Worm (Caenorhabditis elegans): ENCODE measurements around the gene str-116.

Gene str-116

ce11 chrV:11272848-11273247 lies 6.1 kb downstream of the str-116 start, which contains the start of gene clec-223:
Gene clec-223 (plus strand): TSS chrV:11273148.
- TF ChIP-seq F10E7.11 (tag; optimal IDR thresholded peaks at IDR 0.05): no peak
- no peak for TF ChIP-seq ets-4 (GFP tag; optimal IDR thresholded peaks at IDR 0.05)
- TF ChIP-seq attf-6 (GFP tag; IDR thresholded peaks at IDR 0.05): no peak
- TF ChIP-seq cebp-1 (GFP tag; IDR thresholded peaks at IDR 0.05): no peak
- TF ChIP-seq cebp-1 (tag; optimal IDR thresholded peaks at IDR 0.05): no peak
- no peak for TF ChIP-seq ceh-100 (GFP tag; IDR thresholded peaks at IDR 0.05)
- TF ChIP-seq Y95B8A.8 (GFP tag; IDR thresholded peaks at IDR 0.05): no peak
- TF ChIP-seq B0035.1 (tag; optimal IDR thresholded peaks at IDR 0.05): no peak
- no peak for TF ChIP-seq rcor-1 (GFP tag; IDR thresholded peaks at IDR 0.05)
- no peak for TF ChIP-seq K12H6.12 (tag; optimal IDR thresholded peaks at IDR 0.05)
- TF ChIP-seq ztf-28 (GFP tag; IDR thresholded peaks at IDR 0.05): no peak
- TF ChIP-seq madf-10 (tag; optimal IDR thresholded peaks at IDR 0.05): no peak
- TF ChIP-seq K11D2.4 (GFP tag; IDR thresholded peaks at IDR 0.05): no peak
- TF ChIP-seq madf-6 (GFP tag; IDR thresholded peaks at IDR 0.05): no peak
- no peak for TF ChIP-seq B0336.3 (GFP tag; IDR thresholded peaks at IDR 0.05)
- TF ChIP-seq nhr-120 (GFP tag; IDR thresholded peaks at IDR 0.05): no peak
- TF ChIP-seq F33H1.4 (GFP tag; IDR thresholded peaks at IDR 0.05): no peak
- TF ChIP-seq C06A6.2 (GFP tag; conservative IDR thresholded peaks at IDR 0.05): no peak
- no peak for TF ChIP-seq lsl-1 (GFP tag; optimal IDR thresholded peaks at IDR 0.05)
- TF ChIP-seq ceh-58 (GFP tag; IDR thresholded peaks at IDR 0.05): no peak

DNA sequence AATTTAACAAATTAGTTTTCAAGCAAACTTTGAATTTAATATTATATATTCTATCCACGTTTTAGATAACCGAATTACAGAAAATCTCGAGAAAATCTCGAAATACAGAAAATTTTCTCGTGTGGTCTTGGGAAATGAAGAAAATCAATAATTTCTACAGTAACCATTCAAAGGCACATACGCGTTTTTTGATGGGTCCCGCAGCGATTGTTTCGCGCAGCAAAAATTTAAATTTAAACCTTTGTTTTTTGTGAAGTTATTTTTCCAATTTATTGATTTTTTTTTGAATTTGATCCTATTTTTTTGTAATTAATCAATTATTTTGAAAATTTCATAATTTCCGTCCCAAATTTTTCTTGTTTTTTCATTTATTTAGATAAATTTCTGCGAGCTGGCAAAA lies 12.8 kb downstream of the str-116 start:
- TF ChIP-seq him-1 (tag; optimal IDR thresholded peaks at IDR 0.05): peak; percentile 5
- no peak for TF ChIP-seq repo-1 (tag; optimal IDR thresholded peaks at IDR 0.05)
- peak; percentile 1 for TF ChIP-seq snpc-1.1 (tag; optimal IDR thresholded peaks at IDR 0.05; ENCODE audit: insufficient read depth)
- peak; percentile 93 for TF ChIP-seq lsl-1 (GFP tag; optimal IDR thresholded peaks at IDR 0.05)
- TF ChIP-seq egl-44 (GFP tag; IDR thresholded peaks at IDR 0.05): no peak
- TF ChIP-seq akir-1 (GFP tag; optimal IDR thresholded peaks at IDR 0.05): no peak
- peak; percentile 51; the same call in 1 of the 2 replicates for TF ChIP-seq D2030.7 (GFP tag; IDR thresholded peaks at IDR 0.05)
- peak; percentile 22 for TF ChIP-seq efl-1 (GFP tag; optimal IDR thresholded peaks at IDR 0.05)
- no peak for TF ChIP-seq ztf-18 (tag; optimal IDR thresholded peaks at IDR 0.05)
- TF ChIP-seq snpc-3.4 (tag; optimal IDR thresholded peaks at IDR 0.05): peak; percentile 72
- TF ChIP-seq F23B12.7 (tag; optimal IDR thresholded peaks at IDR 0.05; ENCODE audit: insufficient read depth): no peak
- TF ChIP-seq athp-1 (tag; optimal IDR thresholded peaks at IDR 0.05): peak; percentile 6
- peak; percentile 95 for TF ChIP-seq F33H1.4 (GFP tag; IDR thresholded peaks at IDR 0.05)
- TF ChIP-seq madf-8 (GFP tag; conservative IDR thresholded peaks at IDR 0.05): peak; percentile 81
- TF ChIP-seq snpc-4 (GFP tag; optimal IDR thresholded peaks at IDR 0.05): no peak
- peak in 1 of 4 experiments; percentile 47 for TF ChIP-seq snpc-4 (tag; optimal IDR thresholded peaks at IDR 0.05)
- no peak for TF ChIP-seq pbrm-1 (GFP tag; IDR thresholded peaks at IDR 0.05)
- TF ChIP-seq snpc-1.3 (tag; optimal IDR thresholded peaks at IDR 0.05; ENCODE audit: insufficient read depth): peak; percentile 40
- peak; percentile 95 for TF ChIP-seq madf-6 (GFP tag; IDR thresholded peaks at IDR 0.05)
- peak; percentile 37 for TF ChIP-seq F49E8.2 (tag; optimal IDR thresholded peaks at IDR 0.05; ENCODE audit: insufficient read depth)
- peak; percentile 45; the same call in 1 of the 2 replicates for TF ChIP-seq ceh-91 (GFP tag; IDR thresholded peaks at IDR 0.05)
- TF ChIP-seq mcd-1 (GFP tag; IDR thresholded peaks at IDR 0.05): peak; percentile 37; the same call in 1 of the 2 replicates
- no peak for TF ChIP-seq lag-1 (GFP tag; IDR thresholded peaks at IDR 0.05)
- TF ChIP-seq xnd-1 (tag; optimal IDR thresholded peaks at IDR 0.05): peak; percentile 96
- TF ChIP-seq C06A6.2 (GFP tag; conservative IDR thresholded peaks at IDR 0.05): no peak
- TF ChIP-seq lin-54 (GFP tag; optimal IDR thresholded peaks at IDR 0.05): peak; percentile 78
- no peak for TF ChIP-seq F37B4.10 (GFP tag; IDR thresholded peaks at IDR 0.05)
- TF ChIP-seq ztf-28 (GFP tag; IDR thresholded peaks at IDR 0.05): no peak
